Worm (Caenorhabditis elegans) whole organism, mixed stage, embryonic: Measurements from ENCODE around the gene Y73B3B.3.
"Not testable (repeated sequence)": the region's sequence is repeated elsewhere in the genome, so short reads cannot be mapped to it uniquely, and the experiment has no call there.

Source experiments
- ces-1 ChIP-seq: fragments of 150-350 bp; optimal IDR thresholded peaks from 2 replicates; lab custom pipeline; 2014; ENCODE audit warnings: missing biosample characterization, missing genetic modification reagents, missing genetic modification characterization
- lin-13 ChIP-seq: fragments of 150-350 bp; optimal IDR thresholded peaks from 2 replicates; lab custom pipeline; 2014; ENCODE audit warnings: missing biosample characterization, missing genetic modification characterization
- lin-32 ChIP-seq: fragments of 200-800 bp; sonication (Bioruptor generic); optimal IDR thresholded peaks from 2 replicates; lab custom pipeline; 2018; ENCODE audit warnings: mild to moderate bottlenecking, missing genetic modification characterization, missing compliant biosample characterization
- mab-5 ChIP-seq: fragments of 150-350 bp; optimal IDR thresholded peaks from 2 replicates; lab custom pipeline; 2014; ENCODE audit warnings: missing biosample characterization, missing genetic modification characterization
- nhr-12 ChIP-seq: fragments of 150-350 bp; optimal IDR thresholded peaks from 2 replicates; lab custom pipeline; 2014; ENCODE audit warnings: missing biosample characterization, missing genetic modification characterization

DNA sequence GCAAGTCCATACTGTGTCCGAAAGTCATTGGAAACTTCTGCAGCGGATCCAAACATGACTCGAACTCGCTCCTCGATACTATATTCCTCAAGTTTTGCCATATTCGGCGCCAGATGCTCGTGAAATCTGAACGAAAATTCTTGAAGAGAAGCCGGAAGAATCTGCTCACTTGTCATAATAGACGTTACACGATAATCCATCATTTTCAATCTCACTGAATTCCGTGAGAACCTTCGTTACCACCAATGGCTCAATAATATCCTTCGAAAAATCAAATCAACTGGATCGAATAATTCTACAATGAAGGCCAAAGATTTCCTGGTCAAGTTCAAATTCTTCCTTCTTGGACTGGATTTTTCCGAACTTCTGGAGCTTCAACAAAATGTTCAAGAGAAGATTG, 1.3 kb downstream of the Y73B3B.3 start, which contains the start of gene Y73B3B.1:
- TF ChIP-seq lin-32; mab-5 (tag; lab: Kevin White, UChicago); nhr-12 (tag; lab: Kevin White, UChicago); lin-13; ces-1 (GFP tag; lab: Kevin White, UChicago): not testable (repeated sequence)
